Fruit fly (Drosophila melanogaster): ENCODE measurements around the gene Wnk.

Gene Wnk

dm6 chr3L:21529108-21529507 is 25.6 kb downstream of the Wnk start, which contains the start of gene Arv1 (continued):
- TF ChIP-seq pros (GFP tag; optimal IDR thresholded peaks at IDR 0.05) (no peak), nom (GFP tag; optimal IDR thresholded peaks at IDR 0.05) (no peak), cwo (GFP tag; optimal IDR thresholded peaks at IDR 0.05) (no peak), Tbp (GFP tag; optimal IDR thresholded peaks at IDR 0.05) (no peak), CG16863 (GFP tag; optimal IDR thresholded peaks at IDR 0.05) (no peak), MBD-R2 (GFP tag; IDR thresholded peaks at IDR 0.05) (peak; percentile 59), CG31388 (GFP tag; optimal IDR thresholded peaks at IDR 0.05) (no peak)

dm6 chr3L:21524071-21524889 is 30.4 kb downstream of the Wnk start:
- TF ChIP-seq toy (GFP tag; IDR thresholded peaks at IDR 0.05), result no peak
- TF ChIP-seq pfk (GFP tag; optimal IDR thresholded peaks at IDR 0.05), result no peak
- TF ChIP-seq Oli (tag; optimal IDR thresholded peaks at IDR 0.05), result no peak
- no peak for TF ChIP-seq CG32772 (GFP tag; IDR thresholded peaks at IDR 0.05)
- TF ChIP-seq CG6654 (GFP tag; optimal IDR thresholded peaks at IDR 0.05), result no peak
- no peak for TF ChIP-seq CG1832 (GFP tag; optimal IDR thresholded peaks at IDR 0.05)
- TF ChIP-seq her (GFP tag; optimal IDR thresholded peaks at IDR 0.05), result no peak
- no peak for TF ChIP-seq MESR4 (GFP tag; optimal IDR thresholded peaks at IDR 0.05)
- no peak for TF ChIP-seq CG14050 (GFP tag; IDR thresholded peaks at IDR 0.05)
- TF ChIP-seq Doc3 (GFP tag; IDR thresholded peaks at IDR 0.05; ENCODE audit: partially characterized antibody), result no peak
- peak; percentile 20 for TF ChIP-seq CG17829 (tag; optimal IDR thresholded peaks at IDR 0.05)
- no peak for TF ChIP-seq ab (GFP tag; optimal IDR thresholded peaks at IDR 0.05)
- TF ChIP-seq CG11247 (GFP tag; IDR thresholded peaks at IDR 0.05), result no peak
- no peak for TF ChIP-seq CG15011 (GFP tag; optimal IDR thresholded peaks at IDR 0.05)
- TF ChIP-seq slp2 (GFP tag; optimal IDR thresholded peaks at IDR 0.05), result no peak
- no peak for TF ChIP-seq trh (GFP tag; optimal IDR thresholded peaks at IDR 0.05)
- no peak for TF ChIP-seq peb (GFP tag; IDR thresholded peaks at IDR 0.05)
- peak; percentile 12 for TF ChIP-seq CG18262 (tag; optimal IDR thresholded peaks at IDR 0.05)
- TF ChIP-seq CG6689 (GFP tag; IDR thresholded peaks at IDR 0.05), result no peak
- no peak for TF ChIP-seq CG18476 (GFP tag; optimal IDR thresholded peaks at IDR 0.05)
- TF ChIP-seq CG18764 (GFP tag; optimal IDR thresholded peaks at IDR 0.05), result no peak
- no peak for TF ChIP-seq cato (GFP tag; optimal IDR thresholded peaks at IDR 0.05; ENCODE audit: borderline replicate concordance)
- TF ChIP-seq CG8089 (GFP tag; optimal IDR thresholded peaks at IDR 0.05), result no peak
- TF ChIP-seq CG4707 (GFP tag; optimal IDR thresholded peaks at IDR 0.05), result no peak
- no peak for TF ChIP-seq ash1 (GFP tag; optimal IDR thresholded peaks at IDR 0.05)
- no peak for TF ChIP-seq Atf3 (GFP tag; optimal IDR thresholded peaks at IDR 0.05)
- TF ChIP-seq CG10462 (GFP tag; optimal IDR thresholded peaks at IDR 0.05), result no peak
- TF ChIP-seq CG10654 (GFP tag; optimal IDR thresholded peaks at IDR 0.05), result no peak
- TF ChIP-seq trem (tag; optimal IDR thresholded peaks at IDR 0.05), result no peak
- no peak for TF ChIP-seq CG3847 (GFP tag; IDR thresholded peaks at IDR 0.05)
- TF ChIP-seq tll (GFP tag; optimal IDR thresholded peaks at IDR 0.05), result no peak
- no peak for TF ChIP-seq sna (GFP tag; IDR thresholded peaks at IDR 0.05; ENCODE audit: partially characterized antibody)
- TF ChIP-seq CG17359 (tag; optimal IDR thresholded peaks at IDR 0.05), result peak; percentile 9
- TF ChIP-seq nerfin-1 (tag; optimal IDR thresholded peaks at IDR 0.05), result no peak
- TF ChIP-seq sima (GFP tag; optimal IDR thresholded peaks at IDR 0.05), result no peak
- no peak for TF ChIP-seq CG16863 (GFP tag; optimal IDR thresholded peaks at IDR 0.05)
- TF ChIP-seq ssp (GFP tag; IDR thresholded peaks at IDR 0.05), result no peak
- no peak for TF ChIP-seq cad (GFP tag; optimal IDR thresholded peaks at IDR 0.05)
- no peak for TF ChIP-seq Stat92E (GFP tag; optimal IDR thresholded peaks at IDR 0.05)
- TF ChIP-seq CG2120 (GFP tag; optimal IDR thresholded peaks at IDR 0.05), result no peak
- no peak for TF ChIP-seq Ptx1 (GFP tag; IDR thresholded peaks at IDR 0.05)
- TF ChIP-seq CG17802 (tag; optimal IDR thresholded peaks at IDR 0.05), result no peak
